Worm (Caenorhabditis elegans) whole organism, L2 larva: ENCODE measurements around the gene pges-2.

Experiments used
- ZK546.5 ChIP-seq: sonication (generic microtip); optimal IDR thresholded peaks from 2 replicates; lab custom pipeline; 2017; ENCODE audit warnings: missing biosample characterization, missing genetic modification characterization
- elt-1 ChIP-seq: fragments of 150-350 bp; optimal IDR thresholded peaks from 2 replicates; lab custom pipeline; 2014; ENCODE audit warnings: missing biosample characterization, missing genetic modification characterization
- lin-13 ChIP-seq: fragments of 150-350 bp; optimal IDR thresholded peaks from 2 replicates; lab custom pipeline; 2014; ENCODE audit warnings: missing biosample characterization, missing genetic modification reagents, missing genetic modification characterization
- nhr-11 ChIP-seq: fragments of 150-350 bp; optimal IDR thresholded peaks from 2 replicates; lab custom pipeline; 2014; ENCODE audit warnings: missing biosample characterization, missing genetic modification characterization
- snpc-4 ChIP-seq: fragments of 150-350 bp; optimal IDR thresholded peaks from 2 replicates; lab custom pipeline; 2014; ENCODE audit warnings: missing biosample characterization, missing genetic modification characterization
- ztf-11 ChIP-seq: sonication (generic microtip); optimal IDR thresholded peaks from 2 replicates; lab custom pipeline; 2017; ENCODE audit warnings: missing biosample characterization, missing genetic modification characterization

- TF ChIP-seq ZK546.5 (tag; lab: Kevin White, UChicago) (no peak), lin-13 (GFP tag; lab: Kevin White, UChicago) (no peak), ztf-11 (tag; lab: Kevin White, UChicago) (no peak), nhr-11 (tag; lab: Kevin White, UChicago) (no peak), elt-1 (tag; lab: Kevin White, UChicago) (no peak), snpc-4 (tag; lab: Kevin White, UChicago) (no peak)
Observed at ce11 chrIV:10318199-10318598, 49.4 kb downstream of the pges-2 start, which contains the start of gene R09E10.2.
